Worm (Caenorhabditis elegans) whole organism, L4 larva: ENCODE results near the gene acl-6.

ENCODE experiments used
- nhr-11 ChIP-seq: fragments of 150-350 bp; optimal IDR thresholded peaks from 2 replicates; lab custom pipeline; 2014; ENCODE audit warnings: missing biosample characterization, missing genetic modification characterization
- nhr-41 ChIP-seq: fragments of 200-800 bp; sonication (Bioruptor generic); IDR thresholded peaks from 2 replicates; pipeline ENCODE4 v1.3.6; 2022; ENCODE audit warnings: missing genetic modification reagents, missing genetic modification characterization, missing compliant biosample characterization
- snpc-4 ChIP-seq: fragments of 150-350 bp; optimal IDR thresholded peaks from 2 replicates; lab custom pipeline; 2014; ENCODE audit warnings: missing biosample characterization, missing genetic modification characterization

DNA sequence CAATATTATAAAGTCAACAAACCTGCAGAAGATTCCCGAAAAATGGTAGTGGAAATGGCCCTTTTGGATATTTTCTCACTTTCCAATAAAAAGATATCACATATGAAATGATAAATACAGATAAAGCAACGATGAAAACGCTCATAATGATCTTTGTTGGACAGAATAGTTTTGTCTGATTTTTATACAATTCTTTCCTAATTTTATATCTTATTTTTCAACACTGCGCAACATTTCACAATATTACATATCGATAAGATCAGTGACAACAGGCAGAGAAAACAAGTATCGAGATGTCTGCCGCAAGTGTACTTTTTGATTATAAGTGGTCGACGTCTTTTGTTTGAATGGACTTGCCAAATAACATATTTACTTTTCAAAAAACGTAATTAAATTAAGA lies 10.1 kb upstream of the acl-6 start, which contains the start of gene cyp-14A5:
- TF ChIP-seq snpc-4 (tag; lab: Kevin White, UChicago) = no peak
- TF ChIP-seq nhr-11 (tag; lab: Kevin White, UChicago) = no peak
- no peak for TF ChIP-seq nhr-41 (GFP tag; lab: Robert Waterston, UW)
